Worm (Caenorhabditis elegans): Measurements from ENCODE around the gene npp-10.

- TF ChIP-seq ztf-11 (tag; optimal IDR thresholded peaks at IDR 0.05) (no peak), egl-27 (tag; optimal IDR thresholded peaks at IDR 0.05) (no peak), mml-1 (tag; optimal IDR thresholded peaks at IDR 0.05) (no peak), pqm-1 (tag; optimal IDR thresholded peaks at IDR 0.05) (no peak)
Observed at ce11 chrIII:5965368-5965767, 54.0 kb downstream of the npp-10 start.

All from whole organism, L3 larva.